Worm (Caenorhabditis elegans): ENCODE data around the gene F15B9.10.
A peak's percentile ranks its signal among the peaks of the same experiment; 100 is the strongest.

F15B9.10 gene

DNA sequence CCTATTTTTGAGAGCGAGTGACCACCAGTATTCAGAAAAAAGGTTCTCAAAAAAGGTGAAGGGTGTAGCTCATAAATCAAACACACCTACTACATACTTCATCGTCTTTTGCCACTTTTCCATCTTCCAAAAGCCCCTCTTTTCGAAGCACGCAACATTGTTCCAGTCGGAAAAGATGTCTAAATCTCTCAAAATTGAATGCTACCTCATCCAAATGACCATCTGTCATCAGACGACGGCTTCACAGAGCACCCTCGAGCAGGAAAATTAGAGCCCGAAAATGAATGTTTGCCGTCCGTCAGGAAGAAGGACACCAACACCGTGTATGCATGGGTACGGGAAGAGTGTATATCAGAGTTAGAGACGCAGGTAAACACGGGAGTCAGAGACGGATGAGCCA lies 12.8 kb upstream of the F15B9.10 start:
- TF ChIP-seq nhr-25 (tag; optimal IDR thresholded peaks at IDR 0.05; ENCODE audit: borderline replicate concordance, insufficient read depth) (no peak), unc-62 (GFP tag; optimal IDR thresholded peaks at IDR 0.05 in 1 of 2) (peak in 1 of 2 experiments; percentile 87), unc-62 (tag; optimal IDR thresholded peaks at IDR 0.05) (no peak)

DNA sequence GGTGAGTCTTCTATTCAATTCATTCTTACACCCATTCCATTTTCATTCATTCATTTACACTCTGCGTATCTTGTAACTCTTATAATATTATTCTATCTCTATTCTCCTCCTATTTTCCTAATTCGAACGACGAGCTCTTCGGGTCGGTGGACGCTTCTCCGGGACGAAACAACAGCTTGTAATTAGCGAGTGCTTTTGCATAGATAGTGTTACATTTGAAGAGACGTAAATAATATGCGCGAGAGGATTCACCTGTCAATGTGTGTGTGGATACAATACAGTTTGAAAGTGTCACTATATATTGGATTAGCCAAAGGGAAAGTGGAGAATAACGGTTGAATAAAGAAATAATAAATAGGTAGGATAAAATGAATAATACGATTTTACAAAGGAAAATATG lies 11.9 kb upstream of the F15B9.10 start:
- no peak for TF ChIP-seq daf-12 (tag; optimal IDR thresholded peaks at IDR 0.05)

DNA sequence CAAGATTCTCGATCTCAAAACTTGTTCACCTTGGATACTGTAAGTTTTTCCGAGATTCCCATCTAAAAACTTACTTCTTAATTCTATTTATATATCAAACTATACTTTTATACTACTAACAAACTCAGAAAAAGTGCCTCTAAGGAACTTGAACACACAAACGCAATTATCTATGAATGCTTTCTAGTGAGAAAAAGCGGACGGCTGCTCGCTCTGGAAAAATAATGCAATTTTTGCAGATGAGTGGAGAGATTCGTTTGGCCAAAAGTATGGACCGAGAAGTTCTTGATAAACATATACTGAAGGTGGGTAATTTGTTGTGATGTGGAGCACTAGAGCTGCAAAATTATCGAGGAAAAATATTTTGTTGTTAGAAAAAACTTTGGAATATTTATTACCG lies 11.3 kb upstream of the F15B9.10 start:
- TF ChIP-seq mep-1 (tag; optimal IDR thresholded peaks at IDR 0.05) = no peak
- TF ChIP-seq ztf-7 (tag; optimal IDR thresholded peaks at IDR 0.05) = no peak
- TF ChIP-seq dmd-8 (GFP tag; IDR thresholded peaks at IDR 0.05) = no peak
- no peak for TF ChIP-seq pqm-1 (tag; optimal IDR thresholded peaks at IDR 0.05)
- no peak for TF ChIP-seq tra-1 (GFP tag; IDR thresholded peaks at IDR 0.05)
- no peak for TF ChIP-seq mxl-3 (GFP tag; optimal IDR thresholded peaks at IDR 0.05)
- no peak for TF ChIP-seq attf-4 (tag; optimal IDR thresholded peaks at IDR 0.05)
- peak; percentile 86 for TF ChIP-seq ces-1 (GFP tag; optimal IDR thresholded peaks at IDR 0.05)
- TF ChIP-seq T20F7.1 (GFP tag; optimal IDR thresholded peaks at IDR 0.05) = no peak

DNA sequence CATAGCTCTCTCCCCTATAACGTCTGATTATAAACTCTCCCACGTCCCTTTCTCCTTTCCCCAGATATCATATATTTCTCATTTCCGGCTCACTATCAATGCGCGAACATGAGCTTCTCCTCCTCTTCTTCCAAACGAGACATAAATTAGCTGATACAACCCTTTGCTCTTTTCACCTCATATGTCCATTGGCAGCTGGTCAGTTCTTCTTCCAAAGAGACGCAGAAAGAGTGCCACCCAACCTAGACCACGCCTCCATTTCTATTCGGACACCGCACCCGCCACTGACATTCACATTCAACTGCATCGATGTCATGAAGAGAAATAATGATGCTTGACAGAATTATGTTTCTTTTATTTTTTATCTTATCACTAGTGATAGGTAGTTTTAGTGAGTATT lies 10.0 kb upstream of the F15B9.10 start, which contains the start of gene fmi-1:
Gene fmi-1, plus strand, starts transcription at position 301 of the 400 bp plus-strand sequence.
- peak; percentile 49 for TF ChIP-seq aha-1 (tag)
- no peak for TF ChIP-seq vab-7 (GFP tag; IDR thresholded peaks at IDR 0.05)

DNA sequence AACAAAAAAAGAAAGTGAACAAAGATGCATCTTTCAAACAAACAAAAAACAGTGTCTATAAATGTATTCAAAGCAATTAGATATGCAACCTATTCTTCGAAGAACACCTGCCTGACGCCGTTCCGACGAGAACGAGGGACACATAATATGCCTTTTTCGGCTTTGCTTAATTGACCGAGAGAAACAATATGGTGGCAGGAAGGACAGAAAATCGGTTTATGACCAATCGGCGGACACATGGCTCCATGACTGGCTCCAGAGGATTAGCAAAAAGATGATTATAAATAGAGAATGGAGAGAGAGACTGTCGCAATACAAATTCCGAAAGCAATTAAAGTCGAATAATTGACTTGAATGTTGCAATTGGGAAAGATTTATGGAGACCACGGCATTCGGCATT lies 9.5 kb upstream of the F15B9.10 start:
- TF ChIP-seq tag-97 (GFP tag; IDR thresholded peaks at IDR 0.05) = no peak
- TF ChIP-seq aha-1 (tag) = peak; percentile 65

DNA sequence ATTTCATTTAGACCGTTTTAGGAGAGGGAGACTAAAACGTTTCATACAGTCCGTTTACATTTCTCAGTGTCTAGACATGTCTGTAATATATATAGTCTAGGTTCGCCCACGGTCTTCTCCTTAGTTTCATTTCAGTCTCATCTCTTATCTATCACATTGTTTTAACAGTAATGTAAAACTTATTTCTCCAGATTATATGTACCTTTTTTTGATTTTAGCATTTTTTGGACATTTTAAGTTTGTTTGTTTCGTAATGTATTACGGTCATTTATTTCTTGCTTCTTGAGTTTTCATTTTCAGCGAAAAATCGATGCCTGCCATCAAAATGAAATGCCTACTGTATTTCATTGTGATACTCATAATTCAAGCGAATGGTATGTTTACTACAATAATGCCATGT lies 5.1 kb upstream of the F15B9.10 start, which contains the start of gene F15B9.6:
Gene F15B9.6, plus strand, starts transcription at position 301 of the 400 bp plus-strand sequence.
- TF ChIP-seq ctbp-1 (GFP tag; IDR thresholded peaks at IDR 0.05) (no peak), lsy-2 (tag; optimal IDR thresholded peaks at IDR 0.05) (no peak), hlh-30 (tag; optimal IDR thresholded peaks at IDR 0.05; ENCODE audit: insufficient read depth) (no peak), egl-27 (tag; optimal IDR thresholded peaks at IDR 0.05) (no peak), lir-3 (tag; optimal IDR thresholded peaks at IDR 0.05) (no peak), zag-1 (tag; optimal IDR thresholded peaks at IDR 0.05) (no peak), dmd-8 (GFP tag; IDR thresholded peaks at IDR 0.05) (no peak), nhr-28 (tag; optimal IDR thresholded peaks at IDR 0.05) (no peak), ceh-28 (tag; optimal IDR thresholded peaks at IDR 0.05) (no peak), saeg-2 (GFP tag; IDR thresholded peaks at IDR 0.05) (no peak), lin-29 (GFP tag; IDR thresholded peaks at IDR 0.05) (no peak), mep-1 (tag; optimal IDR thresholded peaks at IDR 0.05) (no peak), nhr-237 (tag; optimal IDR thresholded peaks at IDR 0.05) (no peak), set-16 (GFP tag; IDR thresholded peaks at IDR 0.05) (no peak), T26A8.4 (GFP tag; IDR thresholded peaks at IDR 0.05) (no peak), ama-1 (optimal IDR thresholded peaks at IDR 0.05) (no peak), fkh-10 (GFP tag; optimal IDR thresholded peaks at IDR 0.05) (no peak), lin-15B (tag; optimal IDR thresholded peaks at IDR 0.05) (no peak)

DNA sequence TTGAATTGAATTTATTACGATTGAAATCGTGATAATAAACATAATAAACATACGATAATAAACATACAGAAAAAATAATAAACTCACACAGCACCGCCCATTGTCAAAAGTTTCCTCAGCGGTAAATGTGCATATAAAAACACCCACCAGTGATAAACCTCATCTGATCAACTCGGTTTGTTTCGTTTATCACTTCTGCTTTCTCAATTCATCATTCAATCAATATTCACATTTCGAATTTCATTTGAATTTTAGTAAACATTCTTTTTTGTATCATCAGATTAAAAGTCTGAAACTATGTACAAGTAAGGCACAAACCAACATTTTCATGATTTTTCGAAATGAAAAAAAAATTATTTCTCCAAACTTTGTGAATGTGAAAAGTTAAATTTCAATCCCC lies 4.4 kb upstream of the F15B9.10 start, which contains the start of gene try-10:
Gene try-10, minus strand, starts transcription at position 101 of the 400 bp plus-strand sequence.
- no peak for TF ChIP-seq mes-2 (tag; optimal IDR thresholded peaks at IDR 0.05; ENCODE audit: poor library complexity, severe bottlenecking)
- no peak for TF ChIP-seq gei-8 (GFP tag; optimal IDR thresholded peaks at IDR 0.05)
- no peak for TF ChIP-seq ceh-28 (tag; optimal IDR thresholded peaks at IDR 0.05)
- no peak for TF ChIP-seq duxl-1 (tag; optimal IDR thresholded peaks at IDR 0.05; ENCODE audit: poor library complexity)
- TF ChIP-seq tra-1 (GFP tag; IDR thresholded peaks at IDR 0.05) = no peak
- no peak for TF ChIP-seq dmd-8 (GFP tag; IDR thresholded peaks at IDR 0.05)
